Worm (Caenorhabditis elegans) whole organism, early embryonic: ENCODE results near the gene F59A6.3.

ENCODE experiments used
- B0310.2 ChIP-seq: sonication (generic microtip); optimal IDR thresholded peaks from 2 replicates; lab custom pipeline; 2016; ENCODE audit warnings: mild to moderate bottlenecking, missing genetic modification characterization, missing compliant biosample characterization
- F13C5.2 ChIP-seq: sonication (generic microtip); optimal IDR thresholded peaks from 2 replicates; lab custom pipeline; 2017; ENCODE audit warnings: mild to moderate bottlenecking, missing genetic modification characterization, inconsistent platforms, missing compliant biosample characterization
- ama-1 ChIP-seq: fragments of 150-350 bp; optimal IDR thresholded peaks from 2 replicates; lab custom pipeline; 2014
- ets-7 ChIP-seq: sonication (generic microtip); optimal IDR thresholded peaks from 2 replicates; lab custom pipeline; 2016; ENCODE audit warnings: missing genotype, missing genetic modification characterization, missing compliant biosample characterization
- flt-1 ChIP-seq: fragments of 200-800 bp; sonication (Bioruptor generic); IDR thresholded peaks from 2 replicates; pipeline ENCODE4 v1.3.6; 2022; ENCODE audit warnings: missing genetic modification characterization, missing compliant biosample characterization
- hmg-4 ChIP-seq: fragments of 200-800 bp; sonication (Bioruptor generic); optimal IDR thresholded peaks from 2 replicates; lab custom pipeline; 2018; ENCODE audit warnings: mild to moderate bottlenecking, missing genetic modification characterization, missing compliant biosample characterization
- hnd-1 ChIP-seq: sonication (generic microtip); optimal IDR thresholded peaks from 2 replicates; lab custom pipeline; 2016; ENCODE audit warnings: missing genetic modification characterization, missing compliant biosample characterization
- tra-4 ChIP-seq: sonication (generic microtip); optimal IDR thresholded peaks from 2 replicates; lab custom pipeline; 2017; ENCODE audit warnings: missing genetic modification characterization, missing compliant biosample characterization

- TF ChIP-seq flt-1: no peak
- no peak for TF ChIP-seq F13C5.2 (tag; lab: Kevin White, UChicago)
- no peak for TF ChIP-seq tra-4 (tag; lab: Kevin White, UChicago)
- no peak for TF ChIP-seq hnd-1
- TF ChIP-seq ets-7: no peak
- no peak for TF ChIP-seq ama-1 (lab: Kevin White, UChicago)
- no peak for TF ChIP-seq B0310.2 (tag; lab: Kevin White, UChicago)
- TF ChIP-seq hmg-4: no peak
Observed at ce11 chrII:5022381-5022855, 14.3 kb downstream of the F59A6.3 start, which contains the start of the genes nsy-1 and F59A6.13.
